Fruit fly (Drosophila melanogaster): ENCODE results near the gene comm3.
A peak's percentile ranks its signal among the peaks of the same experiment; 100 is the strongest.

The comm3 gene

dm6 chr3L:15588514-15589138, 58.9 kb downstream of the comm3 start, which contains the start of gene RhoGAP71E (continued):
- TF ChIP-seq gfzf (GFP tag; optimal IDR thresholded peaks at IDR 0.05) = peak; percentile 89
- TF ChIP-seq CG1529 (GFP tag; optimal IDR thresholded peaks at IDR 0.05) = no peak
- peak; percentile 76 for TF ChIP-seq zfh1 (GFP tag; IDR thresholded peaks at IDR 0.05)
- TF ChIP-seq H15 (GFP tag; IDR thresholded peaks at IDR 0.05) = no peak
- peak; percentile 21 for TF ChIP-seq Nf-YB (GFP tag; optimal IDR thresholded peaks at IDR 0.05)
- TF ChIP-seq Doc2 (GFP tag; IDR thresholded peaks at IDR 0.05) = no peak
- peak; percentile 68 for TF ChIP-seq row (GFP tag; IDR thresholded peaks at IDR 0.05)
- peak; percentile 26 for TF ChIP-seq pfk (GFP tag; optimal IDR thresholded peaks at IDR 0.05)
- no peak for TF ChIP-seq sc (optimal IDR thresholded peaks at IDR 0.05)
- TF ChIP-seq sc (GFP tag; optimal IDR thresholded peaks at IDR 0.05) = no peak
- 0 out of 2 replicates have a peak, but pooled peaks have one; percentile 32 for TF ChIP-seq Oaz (GFP tag; IDR thresholded peaks at IDR 0.05)
- TF ChIP-seq NfI (GFP tag; optimal IDR thresholded peaks at IDR 0.05) = peak; percentile 54
- no peak for TF ChIP-seq Asciz (GFP tag; optimal IDR thresholded peaks at IDR 0.05)
- no peak for TF ChIP-seq Blimp-1 (GFP tag; optimal IDR thresholded peaks at IDR 0.05)
- peak; percentile 69 for TF ChIP-seq CG2712 (tag; optimal IDR thresholded peaks at IDR 0.05)
- TF ChIP-seq run (tag; optimal IDR thresholded peaks at IDR 0.05) = peak; percentile 25
- TF ChIP-seq al (GFP tag; IDR thresholded peaks at IDR 0.05) = peak; percentile 51; the same call in 1 of the 2 replicates
- TF ChIP-seq PHDP (tag; optimal IDR thresholded peaks at IDR 0.05) = peak; percentile 23
- TF ChIP-seq CG31441 (GFP tag; IDR thresholded peaks at IDR 0.05) = peak; percentile 55
- no peak for TF ChIP-seq CG11085 (GFP tag; IDR thresholded peaks at IDR 0.05)
- TF ChIP-seq CG7372 (GFP tag; IDR thresholded peaks at IDR 0.05) = peak; percentile 65
- peak; percentile 32 for TF ChIP-seq CG6813 (GFP tag; optimal IDR thresholded peaks at IDR 0.05)
- peak; percentile 70 for TF ChIP-seq caup (GFP tag; optimal IDR thresholded peaks at IDR 0.05; ENCODE audit: severe bottlenecking)
- TF ChIP-seq gcm (GFP tag; optimal IDR thresholded peaks at IDR 0.05) = peak; percentile 51
- TF ChIP-seq otp (GFP tag; IDR thresholded peaks at IDR 0.05) = peak; percentile 35; the same call in 1 of the 3 replicates
- TF ChIP-seq dysf (GFP tag; IDR thresholded peaks at IDR 0.05) = peak; percentile 25; the same call in 1 of the 3 replicates
- peak; percentile 27 for TF ChIP-seq NC2β (GFP tag; optimal IDR thresholded peaks at IDR 0.05)
- peak; percentile 17 for TF ChIP-seq BEAF-32 (GFP tag; optimal IDR thresholded peaks at IDR 0.05)
- peak; percentile 30 for TF ChIP-seq CG18262 (tag; optimal IDR thresholded peaks at IDR 0.05)
- TF ChIP-seq kah (GFP tag; optimal IDR thresholded peaks at IDR 0.05) = no peak
- TF ChIP-seq unc-4 (GFP tag; IDR thresholded peaks at IDR 0.05; ENCODE audit: partially characterized antibody) = peak; percentile 46; the same call in 1 of the 2 replicates
- peak; percentile 41 for TF ChIP-seq MTF-1 (GFP tag; optimal IDR thresholded peaks at IDR 0.05; ENCODE audit: borderline replicate concordance)
- TF ChIP-seq jigr1 (GFP tag; IDR thresholded peaks at IDR 0.05) = no peak
- TF ChIP-seq sob (GFP tag; IDR thresholded peaks at IDR 0.05) = peak; percentile 65; the same call in 1 of the 2 replicates
- TF ChIP-seq so (GFP tag; IDR thresholded peaks at IDR 0.05) = 0 out of 3 replicates have a peak, but pooled peaks have one; percentile 54
- no peak for TF ChIP-seq CG9876 (GFP tag; optimal IDR thresholded peaks at IDR 0.05)
- TF ChIP-seq Pdp1 (GFP tag; optimal IDR thresholded peaks at IDR 0.05) = peak in 1 of 2 experiments; percentile 48
- TF ChIP-seq luna (GFP tag; optimal IDR thresholded peaks at IDR 0.05) = no peak
- TF ChIP-seq Hmr (GFP tag; optimal IDR thresholded peaks at IDR 0.05) = peak; percentile 55
- TF ChIP-seq Scr (GFP tag; IDR thresholded peaks at IDR 0.05; ENCODE audit: partially characterized antibody) = peak; percentile 40; the same call in 1 of the 2 replicates
- no peak for TF ChIP-seq Vsx1 (GFP tag; optimal IDR thresholded peaks at IDR 0.05)
- TF ChIP-seq Deaf1 (tag; optimal IDR thresholded peaks at IDR 0.05) = peak; percentile 35
- TF ChIP-seq Awh (GFP tag; IDR thresholded peaks at IDR 0.05) = peak; percentile 62
- peak; percentile 67 for TF ChIP-seq vvl (GFP tag; IDR thresholded peaks at IDR 0.05)
- no peak for TF ChIP-seq Hr39 (optimal IDR thresholded peaks at IDR 0.05)
- peak; percentile 42 for TF ChIP-seq Side (GFP tag; optimal IDR thresholded peaks at IDR 0.05)
- TF ChIP-seq ind (GFP tag; optimal IDR thresholded peaks at IDR 0.05) = no peak
- peak; percentile 87 for TF ChIP-seq CG9797 (GFP tag; optimal IDR thresholded peaks at IDR 0.05)
- TF ChIP-seq CG1024 (GFP tag; IDR thresholded peaks at IDR 0.05) = 0 out of 2 replicates have a peak, but pooled peaks have one; percentile 35
